Fruit fly (Drosophila melanogaster): ENCODE results near the gene CG14417.

DNA sequence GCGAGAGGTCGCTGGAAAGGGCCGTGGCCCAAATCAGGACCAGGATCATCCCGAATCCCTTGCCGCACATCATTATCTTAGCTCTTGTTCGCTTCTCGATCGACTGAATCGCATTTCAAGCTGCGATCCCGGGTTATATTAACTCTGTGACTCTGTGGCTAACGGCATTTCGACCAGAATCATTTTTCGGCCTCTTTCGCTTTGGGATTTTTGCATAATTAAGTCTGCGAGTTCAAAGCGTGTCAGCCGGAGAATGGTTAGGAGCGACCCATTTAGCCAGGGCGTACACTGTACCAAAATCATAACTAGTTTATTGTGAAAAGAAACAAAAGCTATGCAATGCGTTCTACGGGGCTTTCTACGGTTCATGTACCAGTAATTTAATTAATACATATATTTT, 7.2 kb upstream of the CG14417 start, which contains the start of gene CG14418:
- no peak for TF ChIP-seq sens (GFP tag)
- no peak for TF ChIP-seq usp (GFP tag; optimal IDR thresholded peaks at IDR 0.05)
- no peak for TF ChIP-seq ash1 (GFP tag; optimal IDR thresholded peaks at IDR 0.05)
- TF ChIP-seq CG9437 (GFP tag; optimal IDR thresholded peaks at IDR 0.05), result no peak
- TF ChIP-seq CG8765 (GFP tag; IDR thresholded peaks at IDR 0.05), result no peak
- TF ChIP-seq Nf-YC (tag; optimal IDR thresholded peaks at IDR 0.05), result no peak
- TF ChIP-seq CG13287 (GFP tag; IDR thresholded peaks at IDR 0.05; ENCODE audit: partially characterized antibody), result no peak
- no peak for TF ChIP-seq Med (GFP tag)
